Worm (Caenorhabditis elegans): Measurements from ENCODE around the gene C52E4.12.

DNA sequence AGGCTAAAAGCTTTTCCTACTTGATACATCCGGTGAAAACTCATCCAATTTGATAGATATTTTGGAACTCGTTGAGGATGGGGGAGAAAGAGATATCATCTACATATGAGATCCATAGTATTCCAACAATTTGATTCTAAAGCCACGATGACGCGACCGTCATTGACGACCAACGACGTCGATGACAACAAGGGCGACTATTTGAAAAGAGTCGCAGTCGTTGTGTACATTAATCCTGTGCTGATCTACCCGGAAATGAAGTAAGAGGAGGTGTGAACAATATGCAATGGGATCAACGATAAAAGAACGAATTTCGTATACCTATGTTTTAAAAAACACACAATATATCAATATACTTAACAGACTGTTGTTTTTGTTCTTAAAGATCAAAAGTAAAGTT lies 32.2 kb downstream of the C52E4.12 start:
- TF ChIP-seq alr-1 (tag; optimal IDR thresholded peaks at IDR 0.05; ENCODE audit: borderline replicate concordance) (no peak), snpc-4 (tag; optimal IDR thresholded peaks at IDR 0.05) (no peak), lin-13 (GFP tag; optimal IDR thresholded peaks at IDR 0.05) (no peak), nhr-84 (tag; optimal IDR thresholded peaks at IDR 0.05) (no peak)
